Worm (Caenorhabditis elegans): ENCODE measurements around the gene Y38H6A.3.

The Y38H6A.3 gene

ce11 chrV:20387415-20387814 is 42.4 kb downstream of the Y38H6A.3 start, which contains the start of gene F53H2.1:
F53H2.1 (plus strand) TSS chrV:20387715.
- TF ChIP-seq ZK546.5 (tag; optimal IDR thresholded peaks at IDR 0.05) (no peak), daf-16 (GFP tag; optimal IDR thresholded peaks at IDR 0.05) (no peak), daf-16 (tag; optimal IDR thresholded peaks at IDR 0.05) (peak; percentile 25)

- TF ChIP-seq rbr-2 (tag; optimal IDR thresholded peaks at IDR 0.05) (no peak), unc-130 (GFP tag; optimal IDR thresholded peaks at IDR 0.05) (no peak), nhr-11 (tag; optimal IDR thresholded peaks at IDR 0.05) (no peak), spr-3 (GFP tag; optimal IDR thresholded peaks at IDR 0.05) (no peak), hmg-1.1 (GFP tag; IDR thresholded peaks at IDR 0.05) (no peak), ceh-62 (tag; optimal IDR thresholded peaks at IDR 0.05) (no peak), set-16 (GFP tag; IDR thresholded peaks at IDR 0.05) (no peak), T26A8.4 (GFP tag; IDR thresholded peaks at IDR 0.05) (no peak), dmd-9 (GFP tag; IDR thresholded peaks at IDR 0.05) (no peak)
Measured at ce11 chrV:20393773-20394172, 48.8 kb downstream of the Y38H6A.3 start, which contains the start of gene cnc-7. cnc-7 (plus strand) TSS chrV:20394073.

Data from whole organism, L4 larva.